Worm (Caenorhabditis elegans) whole organism, L3 larva: ENCODE data around the gene F44B9.5.

ENCODE experiments used
- R02D3.7 ChIP-seq: fragments of 150-350 bp; optimal IDR thresholded peaks from 2 replicates; lab custom pipeline; 2014; ENCODE audit warnings: missing biosample characterization, missing genetic modification characterization
- ZK546.5 ChIP-seq: sonication (generic microtip); optimal IDR thresholded peaks from 2 replicates; lab custom pipeline; 2017; ENCODE audit warnings: missing biosample characterization, missing genetic modification characterization
- aly-2 ChIP-seq: fragments of 150-350 bp; optimal IDR thresholded peaks from 2 replicates; lab custom pipeline; 2014; ENCODE audit warnings: missing biosample characterization, missing genetic modification characterization
- ama-1 ChIP-seq: fragments of 150-350 bp; optimal IDR thresholded peaks from 2 replicates; lab custom pipeline; 2018
- ceh-16 ChIP-seq: sonication (generic microtip); optimal IDR thresholded peaks from 2 replicates; lab custom pipeline; 2017; ENCODE audit warnings: missing biosample characterization, missing genetic modification characterization
- ceh-28 ChIP-seq: fragments of 150-350 bp; optimal IDR thresholded peaks from 2 replicates; lab custom pipeline; 2014; ENCODE audit warnings: missing biosample characterization, missing genetic modification reagents, missing genetic modification characterization
- ceh-82 ChIP-seq: fragments of 150-350 bp; optimal IDR thresholded peaks from 2 replicates; lab custom pipeline; 2014; ENCODE audit warnings: missing biosample characterization, missing genetic modification characterization
- ceh-9 ChIP-seq: sonication (generic microtip); optimal IDR thresholded peaks from 2 replicates; lab custom pipeline; 2018; ENCODE audit warnings: missing biosample characterization, missing genetic modification characterization
- daf-12 ChIP-seq: fragments of 150-350 bp; optimal IDR thresholded peaks from 2 replicates; lab custom pipeline; 2014; ENCODE audit warnings: missing biosample characterization, missing genetic modification reagents, missing genetic modification characterization
- egl-27 ChIP-seq: sonication (generic microtip); optimal IDR thresholded peaks from 4 replicates; lab custom pipeline; 2017; ENCODE audit warnings: missing biosample characterization, missing genetic modification reagents, missing genetic modification characterization
- egl-5 ChIP-seq: fragments of 150-350 bp; optimal IDR thresholded peaks from 2 replicates; lab custom pipeline; 2017; ENCODE audit warnings: missing biosample characterization, missing genetic modification reagents, missing genetic modification characterization, inconsistent platforms
- elt-1 ChIP-seq: fragments of 150-350 bp; optimal IDR thresholded peaks from 2 replicates; lab custom pipeline; 2014; ENCODE audit warnings: missing biosample characterization, missing genetic modification characterization
- elt-2 ChIP-seq: sonication (generic microtip); optimal IDR thresholded peaks from 2 replicates; lab custom pipeline; 2016; ENCODE audit warnings: missing genetic modification reagents, mild to moderate bottlenecking, missing genetic modification characterization, missing compliant biosample characterization
- elt-3 ChIP-seq, 3 experiments: fragments of 150-350 bp in 1 of 3; sonication (generic microtip) in 2 of 3; optimal IDR thresholded peaks; 2 replicates in 2 of 3; 4 replicates in 1 of 3; lab custom pipeline; 2014 to 2017; ENCODE audit warnings: missing biosample characterization in 3 of 3, missing genetic modification characterization in 3 of 3
- eor-1 ChIP-seq, 2 experiments: fragments of 150-350 bp; optimal IDR thresholded peaks; 2 replicates each; lab custom pipeline; 2014 to 2018; ENCODE audit warnings: missing biosample characterization in 2 of 2, missing genetic modification characterization in 2 of 2
- fkh-10 ChIP-seq: sonication (generic microtip); optimal IDR thresholded peaks from 2 replicates; lab custom pipeline; 2017; ENCODE audit warnings: missing biosample characterization, missing genetic modification reagents, missing genetic modification characterization
- fkh-2 ChIP-seq: fragments of 150-350 bp; optimal IDR thresholded peaks from 2 replicates; lab custom pipeline; 2014; ENCODE audit warnings: missing biosample characterization, missing genetic modification reagents, missing genetic modification characterization
- fos-1 ChIP-seq: fragments of 150-350 bp; optimal IDR thresholded peaks from 2 replicates; lab custom pipeline; 2014; ENCODE audit warnings: missing biosample characterization, missing genetic modification characterization
- hmg-11 ChIP-seq: sonication (generic microtip); optimal IDR thresholded peaks from 2 replicates; lab custom pipeline; 2016; ENCODE audit warnings: missing genetic modification characterization, missing compliant biosample characterization
- jun-1 ChIP-seq: fragments of 150-350 bp; optimal IDR thresholded peaks from 2 replicates; lab custom pipeline; 2014; ENCODE audit warnings: missing biosample characterization, missing genetic modification reagents, missing genetic modification characterization
- lin-15B ChIP-seq: fragments of 150-350 bp; optimal IDR thresholded peaks from 2 replicates; lab custom pipeline; 2014; ENCODE audit warnings: missing biosample characterization, missing genetic modification characterization
- lin-39 ChIP-seq: fragments of 150-350 bp; optimal IDR thresholded peaks from 2 replicates; lab custom pipeline; 2018; ENCODE audit warnings: missing biosample characterization, missing genetic modification reagents, missing genetic modification characterization
- lsy-12 ChIP-seq: sonication (generic microtip); optimal IDR thresholded peaks from 2 replicates; lab custom pipeline; 2016; ENCODE audit warnings: mild to moderate bottlenecking, missing genetic modification characterization, missing compliant biosample characterization
- mdl-1 ChIP-seq: fragments of 150-350 bp; optimal IDR thresholded peaks from 2 replicates; lab custom pipeline; 2014; ENCODE audit warnings: missing biosample characterization, missing genetic modification characterization
- mml-1 ChIP-seq: fragments of 150-350 bp; sonication (generic microtip); optimal IDR thresholded peaks from 3 replicates; lab custom pipeline; 2014; ENCODE audit warnings: missing biosample characterization, missing genetic modification characterization
- nfya-1 ChIP-seq: sonication (generic microtip); optimal IDR thresholded peaks from 2 replicates; lab custom pipeline; 2017; ENCODE audit warnings: missing genetic modification characterization, mild to moderate bottlenecking, missing compliant biosample characterization, antibody characterized with exemption, moderate library complexity; ENCODE audit not compliant: insufficient read depth
- nhr-11 ChIP-seq: fragments of 150-350 bp; optimal IDR thresholded peaks from 2 replicates; lab custom pipeline; 2014; ENCODE audit warnings: missing biosample characterization, missing genetic modification characterization
- nhr-12 ChIP-seq: fragments of 150-350 bp; optimal IDR thresholded peaks from 2 replicates; lab custom pipeline; 2014; ENCODE audit warnings: missing biosample characterization, missing genetic modification characterization
- nhr-23 ChIP-seq: fragments of 150-350 bp; optimal IDR thresholded peaks from 2 replicates; lab custom pipeline; 2014; ENCODE audit warnings: missing biosample characterization, missing genetic modification reagents, missing genetic modification characterization
- nhr-237 ChIP-seq: fragments of 150-350 bp; optimal IDR thresholded peaks from 2 replicates; lab custom pipeline; 2014; ENCODE audit warnings: missing biosample characterization, missing genetic modification characterization
- nhr-25 ChIP-seq: sonication (generic microtip); optimal IDR thresholded peaks from 2 replicates; lab custom pipeline; 2017; ENCODE audit warnings: missing biosample characterization, missing genetic modification characterization
- nhr-28 ChIP-seq: fragments of 150-350 bp; optimal IDR thresholded peaks from 2 replicates; lab custom pipeline; 2014; ENCODE audit warnings: missing biosample characterization, missing genetic modification characterization
- nhr-43 ChIP-seq: sonication (generic microtip); optimal IDR thresholded peaks from 2 replicates; lab custom pipeline; 2016; ENCODE audit warnings: mild to moderate bottlenecking, missing genetic modification characterization, missing compliant biosample characterization; ENCODE audit not compliant: poor library complexity, severe bottlenecking
- nhr-67 ChIP-seq: fragments of 150-350 bp; optimal IDR thresholded peaks from 2 replicates; lab custom pipeline; 2014; ENCODE audit warnings: missing biosample characterization, missing genetic modification characterization
- nhr-76 ChIP-seq: fragments of 150-350 bp; sonication (generic microtip); optimal IDR thresholded peaks from 5 replicates; lab custom pipeline; 2014; ENCODE audit warnings: missing biosample characterization, missing genetic modification characterization
- nhr-77 ChIP-seq: fragments of 150-350 bp; optimal IDR thresholded peaks from 2 replicates; lab custom pipeline; 2014; ENCODE audit warnings: missing biosample characterization, missing genetic modification characterization
- pha-4 ChIP-seq: fragments of 150-350 bp; optimal IDR thresholded peaks from 2 replicates; lab custom pipeline; 2014; ENCODE audit warnings: missing biosample characterization, missing genetic modification reagents, missing genetic modification characterization
- pqm-1 ChIP-seq: fragments of 150-350 bp; optimal IDR thresholded peaks from 2 replicates; lab custom pipeline; 2017; ENCODE audit warnings: missing biosample characterization, missing genetic modification characterization, inconsistent platforms
- sea-2 ChIP-seq: fragments of 150-350 bp; sonication (generic microtip); optimal IDR thresholded peaks from 4 replicates; lab custom pipeline; 2014; ENCODE audit warnings: missing biosample characterization, missing genetic modification reagents, missing genetic modification characterization
- skn-1 ChIP-seq: fragments of 150-350 bp; optimal IDR thresholded peaks from 2 replicates; lab custom pipeline; 2014; ENCODE audit warnings: missing biosample characterization, missing genetic modification characterization
- snpc-4 ChIP-seq: fragments of 150-350 bp; optimal IDR thresholded peaks from 2 replicates; lab custom pipeline; 2014; ENCODE audit warnings: missing biosample characterization, missing genetic modification characterization
- tbx-2 ChIP-seq: sonication (generic microtip); optimal IDR thresholded peaks from 2 replicates; lab custom pipeline; 2016; ENCODE audit warnings: mild to moderate bottlenecking, missing genetic modification characterization, missing compliant biosample characterization
- unc-39 ChIP-seq: sonication (generic microtip); optimal IDR thresholded peaks from 4 replicates; lab custom pipeline; 2017; ENCODE audit warnings: missing biosample characterization, missing genetic modification characterization
- unc-62 ChIP-seq: fragments of 150-350 bp; sonication (generic microtip); optimal IDR thresholded peaks from 4 replicates; lab custom pipeline; 2014; ENCODE audit warnings: missing biosample characterization, missing genetic modification reagents, missing genetic modification characterization
- zag-1 ChIP-seq: fragments of 150-350 bp; optimal IDR thresholded peaks from 2 replicates; lab custom pipeline; 2014; ENCODE audit warnings: missing biosample characterization, missing genetic modification characterization
- ztf-11 ChIP-seq: fragments of 150-350 bp; optimal IDR thresholded peaks from 2 replicates; lab custom pipeline; 2014; ENCODE audit warnings: missing biosample characterization, missing genetic modification characterization
- ztf-4 ChIP-seq: fragments of 150-350 bp; optimal IDR thresholded peaks from 2 replicates; lab custom pipeline; 2014; ENCODE audit warnings: missing biosample characterization, missing genetic modification characterization

Gene F44B9.5

ce11 chrIII:8022077-8022476 is 5.7 kb upstream of the F44B9.5 start, which contains the start of gene F44B9.2:
Gene F44B9.2, plus strand, starts transcription at chrIII:8022463.
- TF ChIP-seq unc-39 (no peak), R02D3.7 (tag; lab: Kevin White, UChicago) (no peak), elt-1 (no peak), nhr-67 (tag; lab: Kevin White, UChicago) (no peak), elt-2 (no peak), egl-27 (tag; lab: Kevin White, UChicago) (no peak), hmg-11 (no peak), ama-1 (lab: Kevin White, UChicago) (no peak), fkh-10 (GFP tag; lab: Kevin White, UChicago) (no peak), aly-2 (no peak), zag-1 (tag; lab: Kevin White, UChicago) (no peak), fkh-2 (tag; lab: Kevin White, UChicago) (no peak), ztf-11 (no peak), snpc-4 (no peak), tbx-2 (tag; lab: Kevin White, UChicago) (no peak), nhr-23 (tag; lab: Kevin White, UChicago) (no peak), nhr-11 (tag; lab: Kevin White, UChicago) (no peak)

- peak; percentile 86 for TF ChIP-seq hmg-11
- TF ChIP-seq daf-12 (tag; lab: Kevin White, UChicago): no peak
- no peak for TF ChIP-seq nhr-12 (tag; lab: Kevin White, UChicago)
- peak; percentile 46 for TF ChIP-seq elt-2
- no peak for TF ChIP-seq elt-3 (tag; optimal IDR thresholded peaks at IDR 0.05; lab: Kevin White, UChicago)
- TF ChIP-seq nhr-76 (tag; lab: Kevin White, UChicago): no peak
- no peak for TF ChIP-seq eor-1 (tag; optimal IDR thresholded peaks at IDR 0.05; lab: Kevin White, UChicago)
- peak; percentile 82 for TF ChIP-seq lin-39 (tag; lab: Kevin White, UChicago)
- TF ChIP-seq zag-1 (tag; lab: Kevin White, UChicago): no peak
- TF ChIP-seq mml-1 (tag; lab: Kevin White, UChicago): no peak
- peak; percentile 92 for TF ChIP-seq ceh-28 (tag; lab: Kevin White, UChicago)
- peak; percentile 63 for TF ChIP-seq R02D3.7 (tag; lab: Kevin White, UChicago)
- no peak for TF ChIP-seq aly-2
- no peak for TF ChIP-seq ceh-9 (tag; lab: Kevin White, UChicago)
- TF ChIP-seq egl-5: no peak
- no peak for TF ChIP-seq unc-39
- no peak for TF ChIP-seq nhr-67 (tag; lab: Kevin White, UChicago)
- no peak for TF ChIP-seq fos-1 (tag; lab: Kevin White, UChicago)
- peak; percentile 86 for TF ChIP-seq nfya-1 (tag; lab: Kevin White, UChicago)
- TF ChIP-seq sea-2: peak; percentile 74
- no peak for TF ChIP-seq ZK546.5 (tag; lab: Kevin White, UChicago)
- peak; percentile 64 for TF ChIP-seq lsy-12
- no peak for TF ChIP-seq nhr-77 (tag; lab: Kevin White, UChicago)
- TF ChIP-seq nhr-237: no peak
- no peak for TF ChIP-seq ztf-11
- peak; percentile 84 for TF ChIP-seq pha-4
- TF ChIP-seq nhr-25 (tag; lab: Kevin White, UChicago): peak; percentile 90
- TF ChIP-seq unc-62 (GFP tag; lab: Kevin White, UChicago): no peak
- no peak for TF ChIP-seq elt-1
- peak; percentile 52 for TF ChIP-seq tbx-2 (tag; lab: Kevin White, UChicago)
- no peak for TF ChIP-seq nhr-11 (tag; lab: Kevin White, UChicago)
- TF ChIP-seq mdl-1 (tag; lab: Kevin White, UChicago): no peak
- TF ChIP-seq pqm-1 (tag; lab: Kevin White, UChicago): peak; percentile 7
- TF ChIP-seq nhr-43 (tag; lab: Kevin White, UChicago): peak; percentile 58
- no peak for TF ChIP-seq ceh-82
- TF ChIP-seq lin-15B (tag; lab: Kevin White, UChicago): peak; percentile 85
- TF ChIP-seq ztf-4: no peak
- no peak for TF ChIP-seq ceh-16 (tag; lab: Kevin White, UChicago)
- no peak for TF ChIP-seq egl-27 (tag; lab: Kevin White, UChicago)
- TF ChIP-seq nhr-28 (tag; lab: Kevin White, UChicago): no peak
- no peak for TF ChIP-seq fkh-2 (tag; lab: Kevin White, UChicago)
- TF ChIP-seq skn-1 (tag; lab: Kevin White, UChicago): peak; percentile 34
- TF ChIP-seq snpc-4: peak; percentile 64
- TF ChIP-seq ama-1 (lab: Kevin White, UChicago): no peak
- no peak for TF ChIP-seq fkh-10 (GFP tag; lab: Kevin White, UChicago)
- TF ChIP-seq jun-1: peak; percentile 45
- peak; percentile 89 for TF ChIP-seq nhr-23 (tag; lab: Kevin White, UChicago)
Measured at ce11 chrIII:8020823-8021332, 4.5 kb upstream of the F44B9.5 start, which contains the start of gene lin-36. Gene lin-36, minus strand, starts transcription at chrIII:8020873.
